Worm (Caenorhabditis elegans) whole organism, L3 larva: ENCODE data around the gene idpc-2.

Experiments used
- ama-1 ChIP-seq: fragments of 150-350 bp; optimal IDR thresholded peaks from 2 replicates; lab custom pipeline; 2018
- ceh-82 ChIP-seq: fragments of 150-350 bp; optimal IDR thresholded peaks from 2 replicates; lab custom pipeline; 2014; ENCODE audit warnings: missing biosample characterization, missing genetic modification characterization
- elt-1 ChIP-seq: fragments of 150-350 bp; optimal IDR thresholded peaks from 2 replicates; lab custom pipeline; 2014; ENCODE audit warnings: missing biosample characterization, missing genetic modification characterization
- elt-2 ChIP-seq: sonication (generic microtip); optimal IDR thresholded peaks from 2 replicates; lab custom pipeline; 2016; ENCODE audit warnings: missing genetic modification reagents, mild to moderate bottlenecking, missing genetic modification characterization, missing compliant biosample characterization
- elt-3 ChIP-seq, 3 experiments: fragments of 150-350 bp in 1 of 3; sonication (generic microtip) in 2 of 3; optimal IDR thresholded peaks; 2 replicates in 2 of 3; 4 replicates in 1 of 3; lab custom pipeline; 2014 to 2017; ENCODE audit warnings: missing biosample characterization in 3 of 3, missing genetic modification characterization in 3 of 3
- jun-1 ChIP-seq: fragments of 150-350 bp; optimal IDR thresholded peaks from 2 replicates; lab custom pipeline; 2014; ENCODE audit warnings: missing biosample characterization, missing genetic modification reagents, missing genetic modification characterization
- nfya-1 ChIP-seq: sonication (generic microtip); optimal IDR thresholded peaks from 2 replicates; lab custom pipeline; 2017; ENCODE audit warnings: missing genetic modification characterization, mild to moderate bottlenecking, missing compliant biosample characterization, antibody characterized with exemption, moderate library complexity; ENCODE audit not compliant: insufficient read depth
- nhr-28 ChIP-seq: fragments of 150-350 bp; optimal IDR thresholded peaks from 2 replicates; lab custom pipeline; 2014; ENCODE audit warnings: missing biosample characterization, missing genetic modification characterization
- nhr-67 ChIP-seq: fragments of 150-350 bp; optimal IDR thresholded peaks from 2 replicates; lab custom pipeline; 2014; ENCODE audit warnings: missing biosample characterization, missing genetic modification characterization
- nhr-76 ChIP-seq: fragments of 150-350 bp; sonication (generic microtip); optimal IDR thresholded peaks from 5 replicates; lab custom pipeline; 2014; ENCODE audit warnings: missing biosample characterization, missing genetic modification characterization
- pqm-1 ChIP-seq: fragments of 150-350 bp; optimal IDR thresholded peaks from 2 replicates; lab custom pipeline; 2017; ENCODE audit warnings: missing biosample characterization, missing genetic modification characterization, inconsistent platforms
- unc-62 ChIP-seq: fragments of 150-350 bp; sonication (generic microtip); optimal IDR thresholded peaks from 4 replicates; lab custom pipeline; 2014; ENCODE audit warnings: missing biosample characterization, missing genetic modification reagents, missing genetic modification characterization
- zag-1 ChIP-seq: fragments of 150-350 bp; optimal IDR thresholded peaks from 2 replicates; lab custom pipeline; 2014; ENCODE audit warnings: missing biosample characterization, missing genetic modification characterization
- ztf-11 ChIP-seq: fragments of 150-350 bp; optimal IDR thresholded peaks from 2 replicates; lab custom pipeline; 2014; ENCODE audit warnings: missing biosample characterization, missing genetic modification characterization

DNA sequence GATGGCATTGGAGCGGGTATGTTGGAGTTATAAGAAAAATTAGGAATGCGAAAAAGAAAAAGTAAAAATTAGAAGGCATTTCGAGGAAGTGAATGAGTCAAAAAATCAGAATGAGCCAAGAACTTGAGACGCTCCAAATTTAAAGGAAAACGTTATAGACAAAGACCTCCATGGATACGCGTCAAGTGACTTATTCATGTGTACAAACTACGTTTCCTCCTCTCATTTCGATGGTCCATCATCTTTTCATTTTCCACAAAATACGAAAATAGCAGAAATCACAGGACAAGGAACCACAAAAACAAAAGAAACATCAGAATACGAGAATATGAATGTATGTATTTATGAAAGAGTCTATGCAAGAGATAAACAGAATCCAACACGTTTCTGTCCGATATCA lies 20.2 kb upstream of the idpc-2 start, which contains the start of gene F28A12.3:
- TF ChIP-seq nhr-67 (tag; lab: Kevin White, UChicago) = no peak
- TF ChIP-seq jun-1 (tag; lab: Kevin White, UChicago) = no peak
- TF ChIP-seq elt-2 = no peak
- no peak for TF ChIP-seq nhr-28 (tag; lab: Kevin White, UChicago)
- no peak for TF ChIP-seq ztf-11
- TF ChIP-seq pqm-1 (tag; lab: Kevin White, UChicago) = no peak
- no peak for TF ChIP-seq nfya-1 (tag; lab: Kevin White, UChicago)
- no peak for TF ChIP-seq elt-1 (tag; lab: Kevin White, UChicago)
- no peak for TF ChIP-seq ama-1 (lab: Kevin White, UChicago)
- TF ChIP-seq elt-3 (tag; optimal IDR thresholded peaks at IDR 0.05; lab: Kevin White, UChicago) = no peak
- TF ChIP-seq zag-1 (tag; lab: Kevin White, UChicago) = no peak
- TF ChIP-seq nhr-76 = no peak
- TF ChIP-seq unc-62 (GFP tag; lab: Kevin White, UChicago) = no peak
- no peak for TF ChIP-seq ceh-82 (tag; lab: Kevin White, UChicago)
